Fruit fly (Drosophila melanogaster): ENCODE data around the gene Raf.

Gene Raf

DNA sequence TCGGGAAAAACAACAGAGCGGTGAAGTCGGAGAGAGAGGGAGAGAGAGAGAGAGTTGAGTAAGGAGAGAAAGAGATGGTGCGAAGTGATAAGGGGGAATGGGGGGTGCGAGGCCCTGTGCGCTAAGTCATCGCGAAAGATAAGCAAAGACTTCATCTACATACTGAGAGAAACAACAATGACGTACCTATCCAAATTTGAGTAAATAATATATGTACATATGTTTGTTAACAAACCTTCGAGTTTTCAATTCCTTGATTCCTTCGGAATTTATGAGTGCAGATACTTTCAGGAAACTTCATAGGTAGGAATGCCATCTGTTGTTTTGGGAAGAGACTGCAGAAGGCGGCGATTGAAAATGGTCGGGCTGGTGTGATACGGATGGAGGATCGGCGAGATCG lies 41.2 kb downstream of the Raf start (continued):
- TF ChIP-seq CG11762 (GFP tag; optimal IDR thresholded peaks at IDR 0.05; ENCODE audit: insufficient read depth) = no peak
- peak; percentile 20 for TF ChIP-seq net (GFP tag; optimal IDR thresholded peaks at IDR 0.05)
- TF ChIP-seq CG6854 (GFP tag; optimal IDR thresholded peaks at IDR 0.05) = no peak
- peak; percentile 48 to 51 for TF ChIP-seq ss (GFP tag; optimal IDR thresholded peaks at IDR 0.05)
- TF ChIP-seq CG11902 (GFP tag; optimal IDR thresholded peaks at IDR 0.05) = peak; percentile 11
- peak; percentile 95 for TF ChIP-seq svp (GFP tag)
- peak; percentile 57 for TF ChIP-seq achi (GFP tag; optimal IDR thresholded peaks at IDR 0.05)
- peak; percentile 57 for TF ChIP-seq acj6 (GFP tag; optimal IDR thresholded peaks at IDR 0.05)
- peak; percentile 31 for TF ChIP-seq lz (GFP tag; optimal IDR thresholded peaks at IDR 0.05)
- peak; percentile 65 for TF ChIP-seq dsx (GFP tag; optimal IDR thresholded peaks at IDR 0.05; ENCODE audit: poor library complexity, severe bottlenecking)
- TF ChIP-seq Sox102F (GFP tag; optimal IDR thresholded peaks at IDR 0.05) = no peak
- TF ChIP-seq CG6163 (GFP tag; IDR thresholded peaks at IDR 0.05) = peak; percentile 58
- peak; percentile 8 for TF ChIP-seq Sox15 (GFP tag; optimal IDR thresholded peaks at IDR 0.05)
- TF ChIP-seq CG15336 (GFP tag; IDR thresholded peaks at IDR 0.05) = peak; percentile 33; the same call in 1 of the 2 replicates
- no peak for TF ChIP-seq fd85E (GFP tag; optimal IDR thresholded peaks at IDR 0.05)
- no peak for TF ChIP-seq Hr38 (GFP tag; optimal IDR thresholded peaks at IDR 0.05)
- peak; percentile 72 for TF ChIP-seq CG10669 (GFP tag; optimal IDR thresholded peaks at IDR 0.05)
- TF ChIP-seq OdsH (GFP tag; optimal IDR thresholded peaks at IDR 0.05) = peak; percentile 54
- no peak for TF ChIP-seq CG8319 (GFP tag; optimal IDR thresholded peaks at IDR 0.05)

DNA sequence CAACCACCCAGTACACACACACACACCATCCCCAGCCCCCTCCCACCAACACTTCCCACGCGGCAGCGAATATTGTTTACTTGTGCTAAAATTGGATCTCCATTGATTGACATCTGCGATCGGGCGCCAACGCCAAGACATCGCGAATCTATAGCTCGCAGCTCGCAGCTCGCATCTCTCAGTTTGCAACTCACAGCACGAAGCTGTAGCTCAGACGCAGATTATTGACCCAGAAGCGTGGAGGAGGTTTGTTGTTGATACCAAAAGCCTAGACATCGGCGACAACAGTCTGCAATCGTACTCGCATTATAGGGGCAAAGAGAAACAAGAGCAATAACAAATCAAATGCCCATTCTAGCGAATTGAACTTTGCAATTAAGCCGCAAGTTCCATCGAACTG lies 41.9 kb downstream of the Raf start:
- TF ChIP-seq fd59A (GFP tag; optimal IDR thresholded peaks at IDR 0.05) (no peak), Blimp-1 (GFP tag; optimal IDR thresholded peaks at IDR 0.05) (no peak), svp (GFP tag) (peak; percentile 77), Smox (GFP tag; optimal IDR thresholded peaks at IDR 0.05) (no peak), CG6854 (GFP tag; optimal IDR thresholded peaks at IDR 0.05) (no peak), CG7368 (GFP tag; optimal IDR thresholded peaks at IDR 0.05) (no peak), CG31627 (GFP tag; optimal IDR thresholded peaks at IDR 0.05) (no peak), CG10669 (GFP tag; optimal IDR thresholded peaks at IDR 0.05) (no peak)

DNA sequence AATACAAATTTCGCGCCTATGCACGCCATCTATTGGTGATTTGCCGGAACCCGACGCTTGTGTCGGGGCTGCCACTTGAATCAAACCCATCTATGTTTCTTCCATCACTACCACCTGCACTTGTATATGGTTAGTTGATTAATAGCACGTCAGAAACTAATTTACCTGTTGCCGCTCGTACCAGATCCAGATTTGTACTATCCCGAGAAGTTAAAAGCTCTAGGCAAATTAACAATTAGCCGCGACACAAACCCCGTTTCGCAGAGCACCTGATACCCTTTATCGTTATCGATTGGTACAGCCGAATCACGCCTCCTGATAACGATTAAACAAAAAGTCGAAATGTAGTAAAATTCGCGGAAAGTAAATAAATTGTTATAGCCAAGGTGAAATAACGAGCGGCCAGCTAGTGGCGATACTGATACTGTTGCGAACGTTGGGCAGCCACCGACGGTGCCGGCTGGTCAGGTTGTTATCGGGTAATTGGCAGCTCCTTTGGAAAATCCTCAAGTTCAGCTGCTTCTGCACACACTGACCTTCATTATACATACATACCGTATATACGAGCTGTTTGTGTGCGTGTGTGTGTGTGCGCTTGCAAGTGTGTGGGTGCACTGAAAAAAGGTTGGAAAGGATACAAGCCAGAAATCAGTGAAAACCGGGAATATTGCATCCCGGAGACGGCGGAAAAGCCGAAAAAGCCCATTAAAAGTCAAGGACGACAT lies 44.9 kb downstream of the Raf start:
- TF ChIP-seq net (GFP tag; optimal IDR thresholded peaks at IDR 0.05) (no peak), Met (GFP tag; optimal IDR thresholded peaks at IDR 0.05) (no peak), CG9139 (GFP tag; optimal IDR thresholded peaks at IDR 0.05) (no peak), Eip78C (GFP tag) (peak; percentile 30), CG11762 (GFP tag; optimal IDR thresholded peaks at IDR 0.05; ENCODE audit: insufficient read depth) (no peak), CG34406 (GFP tag; optimal IDR thresholded peaks at IDR 0.05) (no peak), Sox102F (GFP tag; optimal IDR thresholded peaks at IDR 0.05) (no peak), CG15336 (GFP tag; IDR thresholded peaks at IDR 0.05) (no peak), CG10631 (GFP tag; optimal IDR thresholded peaks at IDR 0.05) (no peak), CG8632 (GFP tag; optimal IDR thresholded peaks at IDR 0.05) (no peak), spab (GFP tag; optimal IDR thresholded peaks at IDR 0.05) (no peak), esn (GFP tag; optimal IDR thresholded peaks at IDR 0.05) (no peak), acj6 (GFP tag; optimal IDR thresholded peaks at IDR 0.05) (no peak), svp (GFP tag) (peak; percentile 70)

DNA sequence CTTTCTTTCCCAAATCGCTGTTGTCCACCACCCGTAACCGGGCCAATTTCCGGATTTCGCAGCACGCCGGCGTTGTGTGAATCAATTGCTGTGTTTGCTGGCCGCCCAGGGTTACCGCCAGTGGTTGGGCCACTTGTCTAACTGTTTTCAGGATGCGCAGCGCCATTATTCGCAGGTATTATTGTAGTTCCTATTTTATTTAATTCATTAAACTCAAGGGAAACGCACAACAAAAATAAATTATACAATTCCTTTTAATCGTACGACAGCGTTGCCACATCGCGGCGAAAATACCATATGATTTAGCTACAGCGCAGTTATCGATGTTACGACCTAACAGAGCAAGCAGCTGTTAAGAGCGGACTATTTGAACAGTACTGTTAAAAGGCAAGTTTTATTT lies 49.1 kb downstream of the Raf start, which contains the start of gene mRpL14:
Gene mRpL14, minus strand, starts transcription at position 280 of the 400 bp plus-strand sequence.
- no peak for TF ChIP-seq CG10669 (GFP tag; optimal IDR thresholded peaks at IDR 0.05)
- peak; percentile 39 for TF ChIP-seq CG1621 (tag; optimal IDR thresholded peaks at IDR 0.05)
- peak; percentile 56 for TF ChIP-seq svp (GFP tag)
